Fruit fly (Drosophila melanogaster) whole organism, wandering third instar larva: Measurements from ENCODE around the gene Cap-D2.

Source experiments
- CrebA ChIP-seq: fragments of 200-800 bp; sonication (Bioruptor generic); optimal IDR thresholded peaks from 2 replicates; lab custom pipeline; 2016; ENCODE audit warnings: missing biosample characterization, mild to moderate bottlenecking, missing genetic modification characterization, borderline replicate concordance
- Dif ChIP-seq: fragments of 200-275, 200-300 bp; sonication (Bioruptor generic); optimal IDR thresholded peaks from 2 replicates; lab custom pipeline; 2018; ENCODE audit warnings: missing biosample characterization, missing genetic modification characterization; ENCODE audit not compliant: partially characterized antibody
- Jra ChIP-seq: sonication (Bioruptor generic); optimal IDR thresholded peaks from 2 replicates; lab custom pipeline; 2016; ENCODE audit warnings: missing biosample characterization, missing genetic modification characterization
- Myc ChIP-seq: fragments of >200 bp; optimal IDR thresholded peaks from 2 replicates; lab custom pipeline; 2017
- br ChIP-seq: fragments of 200-800 bp; sonication (Bioruptor generic); optimal IDR thresholded peaks from 2 replicates; lab custom pipeline; 2016; ENCODE audit warnings: missing biosample characterization, missing genetic modification characterization
- fru ChIP-seq: fragments of 200-800 bp; sonication (Bioruptor generic); optimal IDR thresholded peaks from 3 replicates; lab custom pipeline; 2016; ENCODE audit warnings: missing biosample characterization, mild to moderate bottlenecking, missing genetic modification characterization
- jim ChIP-seq: fragments of 175-275, 200-325 bp; sonication (Bioruptor generic); optimal IDR thresholded peaks from 2 replicates; lab custom pipeline; 2016; ENCODE audit warnings: missing biosample characterization, mild to moderate bottlenecking, missing genetic modification characterization
- tai ChIP-seq: sonication (Bioruptor generic); optimal IDR thresholded peaks from 2 replicates; lab custom pipeline; 2016; ENCODE audit warnings: missing biosample characterization, missing genetic modification characterization

DNA sequence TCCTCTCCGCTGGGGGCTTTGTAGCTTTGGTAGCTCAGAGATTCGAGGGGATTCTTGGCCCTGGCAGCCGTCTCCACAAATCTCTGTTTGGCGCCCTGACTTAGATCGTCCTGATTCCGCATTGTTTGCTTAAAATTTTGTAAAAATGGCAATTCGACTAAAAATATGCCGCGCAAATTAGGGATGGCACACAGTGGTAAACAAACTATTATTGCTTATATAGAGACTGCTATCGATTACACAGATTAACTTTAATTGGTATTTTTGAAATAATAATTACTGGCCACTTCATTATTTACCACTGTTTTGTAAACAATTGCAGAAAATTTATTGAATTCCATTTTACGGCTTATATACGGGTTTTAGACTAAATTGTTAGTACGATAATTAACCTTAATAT lies 49.3 kb downstream of the Cap-D2 start, which contains the start of the genes Naa40 and CG18731:
- TF ChIP-seq Dif (GFP tag; lab: Kevin White, UChicago), result no peak
- no peak for TF ChIP-seq fru (GFP tag; lab: Kevin White, UChicago)
- TF ChIP-seq tai (GFP tag; lab: Kevin White, UChicago), result no peak
- no peak for TF ChIP-seq Myc (lab: Kevin White, UChicago)
- TF ChIP-seq CrebA (GFP tag; lab: Kevin White, UChicago), result no peak
- no peak for TF ChIP-seq br (GFP tag; lab: Kevin White, UChicago)
- TF ChIP-seq jim (GFP tag; lab: Kevin White, UChicago), result no peak
- TF ChIP-seq Jra (GFP tag; lab: Kevin White, UChicago), result no peak
